Worm (Caenorhabditis elegans): ENCODE measurements around the gene K11H12.1.

Gene K11H12.1

DNA sequence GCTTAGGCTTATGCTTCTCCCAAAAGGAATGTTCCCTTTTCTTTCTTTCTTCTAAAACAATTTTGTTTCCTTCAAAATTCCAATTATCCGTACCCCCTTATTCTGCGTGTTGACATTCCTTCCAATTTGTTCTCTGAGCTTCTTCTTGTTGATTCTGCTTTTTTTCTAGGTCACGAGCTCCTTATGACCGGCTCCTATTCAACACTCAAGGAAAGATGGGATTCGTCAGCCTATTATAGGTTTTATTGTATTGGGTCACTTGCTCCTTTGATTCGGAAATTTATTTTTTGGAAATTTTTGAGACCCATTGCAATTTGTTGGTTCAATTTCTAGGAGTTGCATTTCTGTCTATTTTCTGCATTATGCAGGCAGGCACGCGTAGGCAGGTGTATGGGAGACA, 14.1 kb downstream of the K11H12.1 start:
- TF ChIP-seq nfya-1 (tag; optimal IDR thresholded peaks at IDR 0.05) (no peak), ceh-24 (tag; optimal IDR thresholded peaks at IDR 0.05) (no peak), madf-2 (tag; optimal IDR thresholded peaks at IDR 0.05) (no peak), lin-11 (tag; optimal IDR thresholded peaks at IDR 0.05) (no peak), ztf-16 (tag; optimal IDR thresholded peaks at IDR 0.05) (no peak), che-1 (tag; optimal IDR thresholded peaks at IDR 0.05) (no peak), pax-1 (tag; optimal IDR thresholded peaks at IDR 0.05) (no peak), ahr-1 (tag; optimal IDR thresholded peaks at IDR 0.05) (no peak), ceh-9 (tag; optimal IDR thresholded peaks at IDR 0.05) (no peak), rnt-1 (tag; optimal IDR thresholded peaks at IDR 0.05) (no peak), hlh-6 (tag; optimal IDR thresholded peaks at IDR 0.05) (no peak), elt-2 (tag; optimal IDR thresholded peaks at IDR 0.05) (no peak), ceh-22 (tag; optimal IDR thresholded peaks at IDR 0.05) (no peak), mec-3 (tag; optimal IDR thresholded peaks at IDR 0.05; ENCODE audit: borderline replicate concordance) (no peak), C38D4.7 (GFP tag; optimal IDR thresholded peaks at IDR 0.05) (no peak)

DNA sequence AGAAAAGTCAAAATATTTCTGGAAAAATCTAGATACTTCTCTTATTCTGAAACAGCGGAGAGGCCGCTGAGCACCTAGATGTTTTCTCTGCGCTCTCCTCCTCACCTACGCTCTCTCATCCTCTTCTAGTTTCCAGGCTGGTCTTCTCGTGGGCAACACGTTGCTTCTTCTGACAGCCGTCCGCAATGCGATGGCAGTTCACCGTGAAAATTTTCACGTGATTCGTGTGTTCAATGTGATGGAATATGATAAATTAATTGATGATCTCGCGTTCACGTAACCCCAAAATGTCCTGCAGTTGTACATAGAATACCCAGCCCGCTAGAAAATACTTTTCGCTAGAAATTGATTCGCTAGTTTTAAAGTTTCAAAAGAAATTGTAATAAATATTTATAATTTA, 19.7 kb downstream of the K11H12.1 start:
- TF ChIP-seq fkh-10 (GFP tag; optimal IDR thresholded peaks at IDR 0.05): no peak
- TF ChIP-seq mec-3 (tag; optimal IDR thresholded peaks at IDR 0.05; ENCODE audit: borderline replicate concordance): no peak
- no peak for TF ChIP-seq fax-1 (tag; optimal IDR thresholded peaks at IDR 0.05)
- TF ChIP-seq ceh-48 (tag; optimal IDR thresholded peaks at IDR 0.05): no peak
- TF ChIP-seq nhr-11 (tag; optimal IDR thresholded peaks at IDR 0.05): no peak
- no peak for TF ChIP-seq unc-86 (tag; optimal IDR thresholded peaks at IDR 0.05)

DNA sequence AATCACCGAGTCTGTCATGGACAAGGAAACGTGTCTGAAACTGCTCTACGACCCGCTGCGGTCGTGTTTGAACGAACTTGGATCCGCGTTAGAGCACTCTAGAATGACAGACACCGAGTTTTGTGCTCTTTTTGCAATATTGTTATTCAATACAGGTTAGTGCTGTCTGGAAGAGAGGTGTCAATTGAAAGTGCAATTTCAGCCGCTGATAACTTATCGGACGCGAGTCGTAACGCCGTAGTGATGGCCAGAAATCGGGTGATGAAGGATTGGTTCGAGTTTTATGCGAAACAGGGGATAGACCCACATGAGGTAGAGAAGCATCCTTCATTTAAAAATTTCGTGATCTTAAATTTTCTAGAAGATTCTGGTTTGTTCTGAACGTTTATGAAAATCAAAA, 21.4 kb downstream of the K11H12.1 start:
- TF ChIP-seq pag-3 (tag; optimal IDR thresholded peaks at IDR 0.05; ENCODE audit: borderline replicate concordance) (no peak), K02D7.2 (tag; optimal IDR thresholded peaks at IDR 0.05) (no peak), ztf-16 (tag; optimal IDR thresholded peaks at IDR 0.05) (no peak), T23F11.4 (GFP tag; optimal IDR thresholded peaks at IDR 0.05) (no peak), pha-4 (tag; optimal IDR thresholded peaks at IDR 0.05) (no peak), rnt-1 (tag; optimal IDR thresholded peaks at IDR 0.05) (no peak), eyg-1 (tag; optimal IDR thresholded peaks at IDR 0.05) (no peak), C08G9.2 (tag; optimal IDR thresholded peaks at IDR 0.05) (no peak)

DNA sequence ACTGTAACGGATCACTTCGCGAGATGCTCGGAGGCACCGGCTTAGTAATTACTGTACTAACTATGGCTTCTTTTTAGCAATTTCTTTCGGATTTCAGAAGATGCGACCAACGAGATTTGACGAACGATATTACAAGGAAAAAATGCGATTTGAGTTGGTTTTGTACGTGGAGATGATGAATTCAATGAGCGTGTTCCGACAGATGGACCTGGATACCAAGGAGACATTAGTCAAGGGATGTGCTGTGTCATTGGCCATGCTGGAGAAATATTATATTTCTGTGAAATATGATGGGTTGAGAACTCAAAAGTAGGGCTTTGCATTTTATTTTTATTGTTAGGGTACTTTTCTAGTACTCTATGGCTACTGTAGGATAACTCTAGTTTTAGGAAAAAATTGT, 22.6 kb downstream of the K11H12.1 start:
- no peak for TF ChIP-seq ceh-9 (tag; optimal IDR thresholded peaks at IDR 0.05)
- no peak for TF ChIP-seq ama-1 (optimal IDR thresholded peaks at IDR 0.05)
- no peak for TF ChIP-seq dve-1 (tag; optimal IDR thresholded peaks at IDR 0.05)
- no peak for TF ChIP-seq ztf-16 (tag; optimal IDR thresholded peaks at IDR 0.05)
- TF ChIP-seq ceh-30 (tag; optimal IDR thresholded peaks at IDR 0.05): no peak
- no peak for TF ChIP-seq hlh-30 (tag; optimal IDR thresholded peaks at IDR 0.05; ENCODE audit: insufficient read depth)
- TF ChIP-seq npax-4 (tag; optimal IDR thresholded peaks at IDR 0.05): no peak
- TF ChIP-seq nhr-232 (tag; optimal IDR thresholded peaks at IDR 0.05): no peak
- TF ChIP-seq tbx-7 (tag; optimal IDR thresholded peaks at IDR 0.05): no peak

DNA sequence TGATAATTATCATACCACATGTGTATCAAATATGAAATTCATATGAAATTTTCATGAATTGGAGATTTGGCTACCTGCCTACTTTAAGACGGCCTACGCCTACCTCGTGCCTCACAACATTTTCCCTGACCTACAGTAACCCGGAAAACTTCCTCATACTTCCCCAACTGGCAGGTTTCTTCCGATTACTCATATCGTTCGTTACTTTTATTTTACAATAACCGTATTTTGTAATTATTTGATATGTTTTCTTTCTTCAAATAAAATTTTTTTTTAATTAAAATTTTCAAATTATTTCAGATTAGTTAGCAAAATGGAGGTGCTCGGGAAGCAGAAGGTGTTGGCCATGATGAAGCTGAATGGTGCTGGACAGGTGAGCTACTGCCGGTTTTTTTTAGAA, 26.0 kb downstream of the K11H12.1 start, which contains the start of gene nhr-76:
TSS of gene nhr-76 (plus strand) at position 301 of the 400 bp plus-strand sequence.
- TF ChIP-seq unc-42 (tag; optimal IDR thresholded peaks at IDR 0.05) (no peak), dve-1 (tag; optimal IDR thresholded peaks at IDR 0.05) (no peak), rnt-1 (tag; optimal IDR thresholded peaks at IDR 0.05) (no peak), nfya-1 (tag; optimal IDR thresholded peaks at IDR 0.05) (no peak), hlh-30 (tag; optimal IDR thresholded peaks at IDR 0.05; ENCODE audit: insufficient read depth) (no peak), T23F11.4 (GFP tag; optimal IDR thresholded peaks at IDR 0.05) (no peak), ceh-34 (tag; optimal IDR thresholded peaks at IDR 0.05) (no peak), hlh-15 (tag; optimal IDR thresholded peaks at IDR 0.05) (no peak), tbx-7 (tag; optimal IDR thresholded peaks at IDR 0.05) (no peak), tbx-2 (tag; optimal IDR thresholded peaks at IDR 0.05) (no peak), C38D4.7 (GFP tag; optimal IDR thresholded peaks at IDR 0.05) (no peak), fkh-10 (GFP tag; optimal IDR thresholded peaks at IDR 0.05) (no peak)
